Fruit fly (Drosophila melanogaster) whole organism, embryonic: ENCODE data around the gene CycB3.
A peak's percentile ranks its signal among the peaks of the same experiment; 100 is the strongest.

Experiments
- ATbp ChIP-seq: fragments of 200-800 bp; sonication (Bioruptor generic); optimal IDR thresholded peaks from 2 replicates; lab custom pipeline; 2017; ENCODE audit warnings: missing biosample characterization, mild to moderate bottlenecking, missing genetic modification characterization, missing genetic modification reagents
- B-H1 ChIP-seq: fragments of 200-800 bp; sonication (Bioruptor generic); IDR thresholded peaks from 3 replicates; pipeline ENCODE4 v1.3.6; 2022; ENCODE audit warnings: missing biosample characterization, missing genetic modification characterization
- BEAF-32 ChIP-seq: fragments of 200-800 bp; sonication (Bioruptor generic); optimal IDR thresholded peaks from 3 replicates; lab custom pipeline; 2017; ENCODE audit warnings: missing biosample characterization, missing genetic modification characterization, mild to moderate bottlenecking, moderate library complexity, missing genetic modification reagents
- Bteb2 ChIP-seq: fragments of 200-800 bp; sonication (Bioruptor generic); optimal IDR thresholded peaks from 2 replicates; lab custom pipeline; 2016; ENCODE audit warnings: missing biosample characterization, missing genetic modification characterization
- CG11398 ChIP-seq: fragments of 200-800 bp; sonication (Bioruptor generic); optimal IDR thresholded peaks from 2 replicates; lab custom pipeline; 2016; ENCODE audit warnings: missing biosample characterization, missing genetic modification characterization
- CG1233 ChIP-seq: fragments of 200-800 bp; sonication (Bioruptor generic); optimal IDR thresholded peaks from 4 replicates; lab custom pipeline; 2018; ENCODE audit warnings: missing biosample characterization, mild to moderate bottlenecking, missing genetic modification characterization
- CG15073 ChIP-seq: fragments of 200-800 bp; sonication (Bioruptor generic); optimal IDR thresholded peaks from 2 replicates; lab custom pipeline; 2016; ENCODE audit warnings: missing biosample characterization, missing genetic modification characterization
- CG15696 ChIP-seq: fragments of 200-800 bp; sonication (Bioruptor generic); optimal IDR thresholded peaks from 2 replicates; lab custom pipeline; 2019; ENCODE audit warnings: missing biosample characterization, mild to moderate bottlenecking, missing genetic modification characterization, moderate library complexity
- CG1603 ChIP-seq: fragments of 200-800 bp; sonication (Bioruptor generic); optimal IDR thresholded peaks from 2 replicates; lab custom pipeline; 2019; ENCODE audit warnings: missing biosample characterization, mild to moderate bottlenecking, missing genetic modification characterization, moderate library complexity
- CG17612 ChIP-seq: fragments of 200-800 bp; sonication (Bioruptor generic); IDR thresholded peaks from 2 replicates; pipeline ENCODE4 v1.3.6; 2022; ENCODE audit warnings: missing biosample characterization, missing genetic modification characterization
- CG18599 ChIP-seq: fragments of 200-800 bp; sonication (Bioruptor generic); optimal IDR thresholded peaks from 3 replicates; lab custom pipeline; 2017; ENCODE audit warnings: missing biosample characterization, missing genetic modification characterization, mild to moderate bottlenecking, moderate library complexity, missing genetic modification reagents
- CG2712 ChIP-seq: fragments of 200-800 bp; optimal IDR thresholded peaks from 3 replicates; lab custom pipeline; 2019; ENCODE audit warnings: missing biosample characterization, mild to moderate bottlenecking, missing genetic modification characterization, moderate library complexity
- CG31224 ChIP-seq: fragments of 200-800 bp; sonication (Bioruptor generic); IDR thresholded peaks from 2 replicates; pipeline ENCODE4 v1.3.6; 2022; ENCODE audit warnings: missing biosample characterization, missing genetic modification characterization
- CG3726 ChIP-seq: fragments of 200-800 bp; sonication (Bioruptor generic); IDR thresholded peaks from 3 replicates; pipeline ENCODE4, ENCODE4 v1.3.6; 2022; ENCODE audit warnings: missing biosample characterization, missing genetic modification characterization
- CG6791 ChIP-seq: fragments of 200-800 bp; sonication (Bioruptor generic); IDR thresholded peaks from 3 replicates; pipeline ENCODE4 v1.3.6; 2022; ENCODE audit warnings: missing biosample characterization, missing genetic modification characterization; ENCODE audit not compliant: partially characterized antibody
- CG7928 ChIP-seq: fragments of 200-800 bp; sonication (Bioruptor generic); optimal IDR thresholded peaks from 2 replicates; lab custom pipeline; 2017; ENCODE audit warnings: missing biosample characterization, mild to moderate bottlenecking, missing genetic modification characterization
- CG8765 ChIP-seq: fragments of 200-800 bp; sonication (Bioruptor generic); IDR thresholded peaks from 2 replicates; pipeline ENCODE4 v1.3.6; 2022; ENCODE audit warnings: missing biosample characterization, missing genetic modification characterization
- CG9215 ChIP-seq: fragments of 200-800 bp; sonication (Bioruptor generic); IDR thresholded peaks from 2 replicates; pipeline ENCODE4 v1.3.6; 2022; ENCODE audit warnings: missing biosample characterization, missing genetic modification characterization
- CG9727 ChIP-seq: fragments of 200-800 bp; sonication (Bioruptor generic); optimal IDR thresholded peaks from 3 replicates; lab custom pipeline; 2017; ENCODE audit warnings: missing biosample characterization, mild to moderate bottlenecking, missing genetic modification characterization
- CG9876 ChIP-seq: fragments of 200-800 bp; sonication (Bioruptor generic); optimal IDR thresholded peaks from 2 replicates; lab custom pipeline; 2016; ENCODE audit warnings: missing biosample characterization, missing genetic modification characterization
- CrebB ChIP-seq: fragments of 200-800 bp; sonication (Bioruptor generic); optimal IDR thresholded peaks from 3 replicates; lab custom pipeline; 2018; ENCODE audit warnings: missing biosample characterization, mild to moderate bottlenecking, missing genetic modification characterization
- Doc2 ChIP-seq: fragments of 200-800 bp; sonication (Bioruptor generic); IDR thresholded peaks from 2 replicates; pipeline ENCODE4 v1.3.6; 2022; ENCODE audit warnings: missing biosample characterization, missing genetic modification characterization
- E2f2 ChIP-seq: fragments of 200-800 bp; sonication (Bioruptor generic); IDR thresholded peaks from 2 replicates; pipeline ENCODE4 v1.3.6; 2022; ENCODE audit warnings: missing biosample characterization, missing genetic modification characterization
- Elba2 ChIP-seq: fragments of 200-800 bp; sonication (Bioruptor generic); optimal IDR thresholded peaks from 3 replicates; lab custom pipeline; 2016; ENCODE audit warnings: missing biosample characterization, missing genetic modification characterization
- Ets65A ChIP-seq: fragments of 200-800 bp; sonication (Bioruptor generic); peaks from one replicate; lab custom pipeline; 2016; ENCODE audit warnings: missing biosample characterization, missing genetic modification characterization
- HLHmδ ChIP-seq: fragments of 200-800 bp; sonication (Bioruptor generic); optimal IDR thresholded peaks from 2 replicates; lab custom pipeline; 2018; ENCODE audit warnings: missing biosample characterization, mild to moderate bottlenecking, missing genetic modification characterization, moderate library complexity
- HmgZ ChIP-seq: fragments of 200-800 bp; sonication (Bioruptor generic); optimal IDR thresholded peaks from 2 replicates; lab custom pipeline; 2018; ENCODE audit warnings: missing biosample characterization, mild to moderate bottlenecking, missing genetic modification characterization
- Spps ChIP-seq: fragments of 200-800 bp; sonication (Bioruptor generic); optimal IDR thresholded peaks from 2 replicates; lab custom pipeline; 2018; ENCODE audit warnings: missing biosample characterization, mild to moderate bottlenecking, missing genetic modification characterization
- Trl ChIP-seq, 3 experiments: fragments of >200 bp in 2 of 3; fragments of 200-800 bp in 1 of 3; sonication (Bioruptor generic) in 1 of 3; optimal IDR thresholded peaks; 2 replicates in 1 of 3; 3 replicates in 2 of 3; lab custom pipeline; 2016 to 2017; ENCODE audit warnings: missing biosample characterization in 1 of 3, missing genetic modification characterization in 1 of 3
- Xrp1 ChIP-seq: fragments of 200-800 bp; sonication (Bioruptor generic); IDR thresholded peaks from 2 replicates; pipeline ENCODE4 v1.3.6; 2022; ENCODE audit warnings: missing biosample characterization, missing genetic modification characterization
- YL-1 ChIP-seq: fragments of 200-800 bp; sonication (Bioruptor generic); optimal IDR thresholded peaks from 3 replicates; lab custom pipeline; 2017; ENCODE audit warnings: missing biosample characterization, mild to moderate bottlenecking, missing genetic modification characterization
- caup ChIP-seq: fragments of 200-800 bp; sonication (Bioruptor generic); optimal IDR thresholded peaks from 3 replicates; lab custom pipeline; 2017; ENCODE audit warnings: missing biosample characterization, mild to moderate bottlenecking, missing genetic modification characterization, moderate library complexity; ENCODE audit not compliant: severe bottlenecking
- dm ChIP-seq: fragments of 200-800 bp; sonication (Bioruptor generic); optimal IDR thresholded peaks from 3 replicates; lab custom pipeline; 2016; ENCODE audit warnings: missing biosample characterization, missing genetic modification characterization
- ewg ChIP-seq: fragments of 200-800 bp; sonication (Bioruptor generic); optimal IDR thresholded peaks from 3 replicates; lab custom pipeline; 2017; ENCODE audit warnings: mild to moderate bottlenecking, missing biosample characterization, missing genetic modification reagents, missing genetic modification characterization
- fd102C ChIP-seq: fragments of 200-800 bp; sonication (Bioruptor generic); optimal IDR thresholded peaks from 2 replicates; lab custom pipeline; 2018; ENCODE audit warnings: missing biosample characterization, mild to moderate bottlenecking, missing genetic modification characterization, moderate library complexity
- fd3F ChIP-seq: fragments of 200-800 bp; sonication (Bioruptor generic); optimal IDR thresholded peaks from 2 replicates; lab custom pipeline; 2018; ENCODE audit warnings: missing biosample characterization, mild to moderate bottlenecking, missing genetic modification characterization, moderate library complexity
- gsb ChIP-seq: fragments of 200-800 bp; sonication (Bioruptor generic); IDR thresholded peaks from 2 replicates; pipeline ENCODE4 v1.3.6; 2022; ENCODE audit warnings: missing biosample characterization, missing genetic modification characterization
- h ChIP-seq: fragments of >200 bp; optimal IDR thresholded peaks from 2 replicates; lab custom pipeline; 2017
- jing ChIP-seq: fragments of 200-800 bp; sonication (Bioruptor generic); optimal IDR thresholded peaks from 2 replicates; lab custom pipeline; 2018; ENCODE audit warnings: missing biosample characterization, mild to moderate bottlenecking, missing genetic modification characterization
- lab ChIP-seq: fragments of 200-800 bp; sonication (Bioruptor generic); optimal IDR thresholded peaks from 3 replicates; lab custom pipeline; 2017; ENCODE audit warnings: missing biosample characterization, missing genetic modification characterization, mild to moderate bottlenecking, moderate library complexity, missing genetic modification reagents
- lbe ChIP-seq: fragments of 200-800 bp; sonication (Bioruptor generic); optimal IDR thresholded peaks from 2 replicates; lab custom pipeline; 2016; ENCODE audit warnings: missing biosample characterization, mild to moderate bottlenecking, missing genetic modification characterization
- mirr ChIP-seq: fragments of 200-800 bp; sonication (Bioruptor generic); optimal IDR thresholded peaks from 3 replicates; lab custom pipeline; 2018; ENCODE audit warnings: missing biosample characterization, mild to moderate bottlenecking, missing genetic modification characterization
- nau ChIP-seq: fragments of 200-800 bp; sonication (Bioruptor generic); optimal IDR thresholded peaks from 3 replicates; lab custom pipeline; 2017; ENCODE audit warnings: missing biosample characterization, mild to moderate bottlenecking, missing genetic modification characterization, missing genetic modification reagents
- onecut ChIP-seq: fragments of 200-800 bp; sonication (Bioruptor generic); IDR thresholded peaks from 2 replicates; pipeline ENCODE4 v1.3.6; 2022; ENCODE audit warnings: missing biosample characterization, missing genetic modification characterization
- run ChIP-seq: fragments of 200-800 bp; sonication (Bioruptor generic); optimal IDR thresholded peaks from 3 replicates; lab custom pipeline; 2018; ENCODE audit warnings: missing biosample characterization, mild to moderate bottlenecking, missing genetic modification characterization
- salm ChIP-seq: fragments of 200-800 bp; sonication (Bioruptor generic); optimal IDR thresholded peaks from 2 replicates; lab custom pipeline; 2018; ENCODE audit warnings: missing biosample characterization, mild to moderate bottlenecking, missing genetic modification characterization
- sens ChIP-seq: fragments of 200-800 bp; sonication (Bioruptor generic); peaks from one replicate; lab custom pipeline; 2016; ENCODE audit warnings: missing biosample characterization, missing genetic modification characterization
- tio ChIP-seq: fragments of 200-800 bp; sonication (Bioruptor generic); optimal IDR thresholded peaks from 2 replicates; lab custom pipeline; 2017; ENCODE audit warnings: missing biosample characterization, missing genetic modification characterization, inconsistent platforms
- trh ChIP-seq: fragments of 200-800 bp; sonication (Bioruptor generic); optimal IDR thresholded peaks from 2 replicates; lab custom pipeline; 2016; ENCODE audit warnings: missing biosample characterization, missing genetic modification characterization
- vfl ChIP-seq: fragments of 200-800 bp; sonication (Bioruptor generic); optimal IDR thresholded peaks from 2 replicates; lab custom pipeline; 2016; ENCODE audit warnings: missing biosample characterization, missing genetic modification characterization

The CycB3 gene

dm6 chr3R:24870389-24871048 is at the start of gene CycB3 (continued):
- peak; percentile 75 for TF ChIP-seq sens (GFP tag; lab: Kevin White, UChicago)
- no peak for TF ChIP-seq lbe
- TF ChIP-seq Elba2 (GFP tag; lab: Kevin White, UChicago): no peak
- TF ChIP-seq CG11398: no peak
- TF ChIP-seq vfl (GFP tag; lab: Kevin White, UChicago): no peak
- peak; percentile 56 for TF ChIP-seq BEAF-32
- TF ChIP-seq onecut: no peak; the same call in none of the 2 replicates
- no peak for TF ChIP-seq salm (tag; lab: Kevin White, UChicago)
- TF ChIP-seq CG6791 (GFP tag; lab: Robert Waterston, UW): 0 out of 3 replicates have a peak, but pooled peaks have one; percentile 51
- no peak for TF ChIP-seq CG9876 (GFP tag; lab: Kevin White, UChicago)
- TF ChIP-seq CG9215 (GFP tag; lab: Robert Waterston, UW): no peak
- TF ChIP-seq Spps (tag; lab: Kevin White, UChicago): peak; percentile 30
- TF ChIP-seq HLHmδ: peak; percentile 78
- TF ChIP-seq E2f2 (GFP tag; lab: Robert Waterston, UW): peak; percentile 100
- TF ChIP-seq YL-1 (GFP tag; lab: Kevin White, UChicago): peak; percentile 58
- no peak for TF ChIP-seq CG8765 (GFP tag; lab: Robert Waterston, UW)
- TF ChIP-seq caup: peak; percentile 49
- TF ChIP-seq ATbp: no peak
- TF ChIP-seq Bteb2: no peak
- no peak for TF ChIP-seq CG31224 (GFP tag; lab: Robert Waterston, UW)
- TF ChIP-seq ewg (GFP tag; lab: Kevin White, UChicago): peak; percentile 22
- peak; percentile 36 for TF ChIP-seq CG2712
- no peak for TF ChIP-seq B-H1 (GFP tag; lab: Robert Waterston, UW)
- TF ChIP-seq Trl (optimal IDR thresholded peaks at IDR 0.05; lab: Kevin White, UChicago): no peak
- TF ChIP-seq Trl (GFP tag; optimal IDR thresholded peaks at IDR 0.05; lab: Kevin White, UChicago): no peak
- TF ChIP-seq gsb (GFP tag; lab: Robert Waterston, UW): no peak
- TF ChIP-seq tio: no peak
- TF ChIP-seq CG15696: no peak
- TF ChIP-seq lab (GFP tag; lab: Kevin White, UChicago): no peak
- peak; percentile 91 for TF ChIP-seq CG1603 (tag; lab: Kevin White, UChicago)
- TF ChIP-seq CrebB (tag; lab: Kevin White, UChicago): no peak
- no peak for TF ChIP-seq Xrp1 (GFP tag; lab: Robert Waterston, UW)
- TF ChIP-seq run: no peak
- TF ChIP-seq nau (GFP tag; lab: Kevin White, UChicago): no peak

- TF ChIP-seq fd3F (GFP tag; lab: Kevin White, UChicago): peak; percentile 30
- TF ChIP-seq CG17612 (GFP tag; lab: Robert Waterston, UW): no peak
- no peak for TF ChIP-seq dm (GFP tag; lab: Kevin White, UChicago)
- peak; percentile 38 for TF ChIP-seq CG7928 (GFP tag; lab: Kevin White, UChicago)
- TF ChIP-seq Ets65A (GFP tag; lab: Kevin White, UChicago): peak; percentile 13
- no peak for TF ChIP-seq mirr
- TF ChIP-seq CG18599 (GFP tag; lab: Kevin White, UChicago): no peak
- peak; percentile 64 for TF ChIP-seq HmgZ (tag; lab: Kevin White, UChicago)
- no peak for TF ChIP-seq Doc2 (GFP tag; lab: Robert Waterston, UW)
- no peak for TF ChIP-seq CG1233
- peak; percentile 32; the same call in 1 of the 3 replicates for TF ChIP-seq CG3726 (GFP tag; lab: Robert Waterston, UW)
- no peak for TF ChIP-seq fd102C
- no peak for TF ChIP-seq trh (GFP tag; lab: Kevin White, UChicago)
- peak; percentile 68 for TF ChIP-seq CG9727 (GFP tag; lab: Kevin White, UChicago)
- no peak for TF ChIP-seq CG15073 (GFP tag; lab: Kevin White, UChicago)
- TF ChIP-seq h (lab: Kevin White, UChicago): no peak
- TF ChIP-seq jing (GFP tag; lab: Kevin White, UChicago): no peak
Measured at dm6 chr3R:24917814-24918636, 47.4 kb upstream of the CycB3 start, which contains the start of the genes PIG-S, sud1 and CG11168. Gene PIG-S (minus strand): TSS chr3R:24917864. Gene sud1 (minus strand): TSS chr3R:24917864. Gene CG11168 (plus strand): TSS chr3R:24918106.
